Worm (Caenorhabditis elegans): Measurements from ENCODE around the gene irld-63.

DNA sequence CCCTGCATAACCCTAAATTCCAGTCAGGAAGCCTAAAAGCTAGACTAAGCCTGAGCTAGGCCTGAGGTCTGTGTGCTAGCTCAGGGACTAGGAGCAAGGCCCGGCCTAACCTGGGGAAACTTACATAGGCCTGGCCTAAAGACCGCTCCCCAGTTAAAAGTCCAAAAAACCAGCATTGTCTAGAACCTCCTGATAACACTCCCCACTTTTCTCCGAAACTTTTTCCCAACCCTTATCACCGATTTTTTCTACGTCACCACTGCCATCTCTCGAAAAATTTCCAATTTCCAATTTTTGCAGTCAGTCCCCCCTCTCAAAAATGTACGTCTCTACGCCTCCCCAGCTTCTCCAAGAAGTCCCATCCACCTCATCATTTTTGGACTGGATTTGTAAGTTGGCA, 6.9 kb upstream of the irld-63 start, which contains the start of gene ZK355.2:
- no peak for TF ChIP-seq ceh-82 (tag; optimal IDR thresholded peaks at IDR 0.05)
- TF ChIP-seq ztf-4 (tag; optimal IDR thresholded peaks at IDR 0.05) = no peak
- TF ChIP-seq F13H6.1 (tag; optimal IDR thresholded peaks at IDR 0.05) = no peak
- TF ChIP-seq nhr-77 (tag; optimal IDR thresholded peaks at IDR 0.05) = no peak
- TF ChIP-seq unc-39 (tag; optimal IDR thresholded peaks at IDR 0.05) = no peak
- TF ChIP-seq mab-5 (tag; optimal IDR thresholded peaks at IDR 0.05) = no peak
- no peak for TF ChIP-seq sma-3 (GFP tag; optimal IDR thresholded peaks at IDR 0.05)
- TF ChIP-seq dmd-4 (tag; optimal IDR thresholded peaks at IDR 0.05) = no peak

All from whole organism, L2 larva.